Worm (Caenorhabditis elegans): ENCODE measurements around the gene F22F4.9.

ce11 chrX:5985720-5986119, 13.6 kb downstream of the F22F4.9 start:
- TF ChIP-seq lin-11 (tag; optimal IDR thresholded peaks at IDR 0.05) (no peak), ceh-30 (tag; optimal IDR thresholded peaks at IDR 0.05) (no peak)

Data from whole organism, late embryonic.